Worm (Caenorhabditis elegans) whole organism, mixed stage, embryonic: ENCODE results near the gene C47D12.4.

ENCODE experiments used
- blmp-1 ChIP-seq: fragments of 150-350 bp; optimal IDR thresholded peaks from 2 replicates; lab custom pipeline; 2014; ENCODE audit warnings: missing biosample characterization, missing genetic modification characterization
- ceh-39 ChIP-seq: fragments of 150-350 bp; optimal IDR thresholded peaks from 2 replicates; lab custom pipeline; 2014; ENCODE audit warnings: missing biosample characterization, missing genetic modification characterization
- nhr-12 ChIP-seq: fragments of 150-350 bp; optimal IDR thresholded peaks from 2 replicates; lab custom pipeline; 2014; ENCODE audit warnings: missing biosample characterization, missing genetic modification characterization
- snpc-4 ChIP-seq: fragments of 150-350 bp; optimal IDR thresholded peaks from 2 replicates; lab custom pipeline; 2014; ENCODE audit warnings: missing biosample characterization, missing genetic modification characterization
- sptf-1 ChIP-seq: sonication (generic microtip); optimal IDR thresholded peaks from 2 replicates; lab custom pipeline; 2017; ENCODE audit warnings: mild to moderate bottlenecking, missing genetic modification characterization, moderate library complexity, missing compliant biosample characterization
- ztf-11 ChIP-seq: fragments of 150-350 bp; optimal IDR thresholded peaks from 2 replicates; lab custom pipeline; 2014; ENCODE audit warnings: missing biosample characterization, missing genetic modification characterization

ce11 chrII:11728545-11729105 is 47.1 kb downstream of the C47D12.4 start, which contains the start of gene alh-8:
- TF ChIP-seq sptf-1 (no peak), nhr-12 (tag; lab: Kevin White, UChicago) (no peak), ztf-11 (tag; lab: Kevin White, UChicago) (no peak), blmp-1 (no peak), ceh-39 (tag; lab: Kevin White, UChicago) (no peak), snpc-4 (tag; lab: Kevin White, UChicago) (no peak)
